Fruit fly (Drosophila melanogaster) whole organism, embryonic: ENCODE data around the gene CG43886.

Experiments
- Blimp-1 ChIP-seq: fragments of 200-800 bp; sonication (Bioruptor generic); optimal IDR thresholded peaks from 3 replicates; lab custom pipeline; 2018; ENCODE audit warnings: missing biosample characterization, missing genetic modification characterization, mild to moderate bottlenecking, moderate library complexity, missing genetic modification reagents
- Bteb2 ChIP-seq: fragments of 200-800 bp; sonication (Bioruptor generic); optimal IDR thresholded peaks from 2 replicates; lab custom pipeline; 2016; ENCODE audit warnings: missing biosample characterization, missing genetic modification characterization
- CG13123 ChIP-seq: fragments of 200-800 bp; sonication (Bioruptor generic); optimal IDR thresholded peaks from 2 replicates; lab custom pipeline; 2016; ENCODE audit warnings: missing biosample characterization, missing genetic modification characterization
- CG13296 ChIP-seq: fragments of 200-800 bp; sonication (Bioruptor generic); optimal IDR thresholded peaks from 3 replicates; lab custom pipeline; 2018; ENCODE audit warnings: missing biosample characterization, mild to moderate bottlenecking, missing genetic modification characterization
- CG14667 ChIP-seq: fragments of 200-800 bp; sonication (Bioruptor generic); IDR thresholded peaks from 2 replicates; pipeline ENCODE4 v1.3.6; 2022; ENCODE audit warnings: missing biosample characterization, missing genetic modification characterization
- CG17328 ChIP-seq: fragments of 200-800 bp; sonication (Bioruptor generic); IDR thresholded peaks from 2 replicates; pipeline ENCODE4 v1.3.6; 2022; ENCODE audit warnings: missing biosample characterization, missing genetic modification characterization
- CG1832 ChIP-seq: fragments of 200-800 bp; sonication (Bioruptor generic); optimal IDR thresholded peaks from 2 replicates; lab custom pipeline; 2017; ENCODE audit warnings: missing biosample characterization, mild to moderate bottlenecking, missing genetic modification characterization, inconsistent platforms
- CG2199 ChIP-seq: fragments of 200-800 bp; sonication (Bioruptor generic); IDR thresholded peaks from 3 replicates; pipeline ENCODE4 v1.3.6; 2022; ENCODE audit warnings: missing biosample characterization, missing genetic modification characterization
- CG2678 ChIP-seq: fragments of 200-800 bp; sonication (Bioruptor generic); optimal IDR thresholded peaks from 3 replicates; lab custom pipeline; 2019; ENCODE audit warnings: missing biosample characterization, mild to moderate bottlenecking, missing genetic modification characterization, moderate library complexity
- CG2889 ChIP-seq: fragments of 200-800 bp; sonication (Bioruptor generic); IDR thresholded peaks from 3 replicates; pipeline ENCODE4 v1.3.6; 2022; ENCODE audit warnings: missing biosample characterization, missing genetic modification characterization
- CG30403 ChIP-seq: fragments of 200-800 bp; sonication (Bioruptor generic); optimal IDR thresholded peaks from 3 replicates; lab custom pipeline; 2016; ENCODE audit warnings: missing biosample characterization, missing genetic modification characterization
- CG32532 ChIP-seq: fragments of 200-800 bp; sonication (Bioruptor generic); IDR thresholded peaks from 2 replicates; pipeline ENCODE4 v1.3.6; 2022; ENCODE audit warnings: missing biosample characterization, missing genetic modification characterization
- CG34376 ChIP-seq: fragments of 200-800 bp; sonication (Bioruptor generic); optimal IDR thresholded peaks from 2 replicates; lab custom pipeline; 2018; ENCODE audit warnings: missing biosample characterization, mild to moderate bottlenecking, missing genetic modification characterization
- CG6175 ChIP-seq: fragments of 200-800 bp; sonication (Bioruptor generic); IDR thresholded peaks from 3 replicates; pipeline ENCODE4 v1.3.6; 2022; ENCODE audit warnings: missing biosample characterization, missing genetic modification characterization
- CG7556 ChIP-seq: fragments of 200-800 bp; sonication (Bioruptor generic); optimal IDR thresholded peaks from 2 replicates; lab custom pipeline; 2017; ENCODE audit warnings: missing biosample characterization, mild to moderate bottlenecking, missing genetic modification characterization
- CG8281 ChIP-seq: fragments of 200-800 bp; sonication (Bioruptor generic); optimal IDR thresholded peaks from 2 replicates; lab custom pipeline; 2018; ENCODE audit warnings: missing biosample characterization, mild to moderate bottlenecking, missing genetic modification characterization, moderate library complexity
- CG9797 ChIP-seq: fragments of 200-800 bp; sonication (Bioruptor generic); optimal IDR thresholded peaks from 3 replicates; lab custom pipeline; 2018; ENCODE audit warnings: missing biosample characterization, mild to moderate bottlenecking, missing genetic modification characterization
- CG9876 ChIP-seq: fragments of 200-800 bp; sonication (Bioruptor generic); optimal IDR thresholded peaks from 2 replicates; lab custom pipeline; 2016; ENCODE audit warnings: missing biosample characterization, missing genetic modification characterization
- CHES-1-like ChIP-seq: fragments of 200-800 bp; sonication (Bioruptor generic); optimal IDR thresholded peaks from 2 replicates; lab custom pipeline; 2016; ENCODE audit warnings: missing biosample characterization, missing genetic modification characterization
- Chrac-16 ChIP-seq: fragments of 200-800 bp; sonication (Bioruptor generic); optimal IDR thresholded peaks from 3 replicates; lab custom pipeline; 2016; ENCODE audit warnings: missing biosample characterization, missing genetic modification characterization
- CoRest ChIP-seq: fragments of 200-800 bp; sonication (Bioruptor generic); optimal IDR thresholded peaks from 3 replicates; lab custom pipeline; 2018; ENCODE audit warnings: missing biosample characterization, mild to moderate bottlenecking, missing genetic modification characterization, moderate library complexity
- Dad ChIP-seq: fragments of 200-800 bp; sonication (Bioruptor generic); optimal IDR thresholded peaks from 3 replicates; lab custom pipeline; 2016; ENCODE audit warnings: missing biosample characterization, missing genetic modification characterization
- Drgx ChIP-seq: fragments of 200-800 bp; sonication (Bioruptor generic); IDR thresholded peaks from 2 replicates; pipeline ENCODE4 v1.3.6; 2022; ENCODE audit warnings: missing biosample characterization, missing genetic modification characterization
- Eip74EF ChIP-seq, 2 experiments: fragments of 200-800 bp in 1 of 2; fragments of >200 bp in 1 of 2; sonication (Bioruptor generic) in 1 of 2; optimal IDR thresholded peaks; 2 replicates each; lab custom pipeline; 2017 to 2019; ENCODE audit warnings: missing biosample characterization in 2 of 2, missing genetic modification characterization in 2 of 2, mild to moderate bottlenecking in 1 of 2, moderate library complexity in 1 of 2
- Ets65A ChIP-seq: fragments of 200-800 bp; sonication (Bioruptor generic); peaks from one replicate; lab custom pipeline; 2016; ENCODE audit warnings: missing biosample characterization, missing genetic modification characterization
- Fer2 ChIP-seq: fragments of 200-800 bp; sonication (Bioruptor generic); optimal IDR thresholded peaks from 2 replicates; lab custom pipeline; 2018; ENCODE audit warnings: missing biosample characterization, mild to moderate bottlenecking, missing genetic modification characterization, moderate library complexity
- H2.0 ChIP-seq: fragments of 200-800 bp; sonication (Bioruptor generic); IDR thresholded peaks from 2 replicates; pipeline ENCODE4 v1.3.6; 2022; ENCODE audit warnings: missing biosample characterization, missing genetic modification characterization
- Med ChIP-seq: fragments of 200-800 bp; sonication (Bioruptor generic); peaks from one replicate; lab custom pipeline; 2016; ENCODE audit warnings: missing biosample characterization, missing genetic modification characterization, mild to moderate bottlenecking, inconsistent platforms, moderate library complexity
- Nf-YA ChIP-seq: fragments of 200-800 bp; sonication (Bioruptor generic); IDR thresholded peaks from 2 replicates; pipeline ENCODE4 v1.3.6; 2022; ENCODE audit warnings: missing biosample characterization, missing genetic modification characterization
- Optix ChIP-seq: fragments of 200-800 bp; sonication (Bioruptor generic); IDR thresholded peaks from 3 replicates; pipeline ENCODE4 v1.3.6; 2022; ENCODE audit warnings: missing biosample characterization, missing genetic modification characterization
- Pdp1 ChIP-seq, 2 experiments: fragments of 200-800 bp; sonication (Bioruptor generic); optimal IDR thresholded peaks; 3 replicates each; lab custom pipeline; 2016; ENCODE audit warnings: missing biosample characterization in 2 of 2, missing genetic modification characterization in 2 of 2, mild to moderate bottlenecking in 1 of 2, moderate library complexity in 1 of 2
- Side ChIP-seq: fragments of 200-800 bp; sonication (Bioruptor generic); optimal IDR thresholded peaks from 2 replicates; lab custom pipeline; 2016; ENCODE audit warnings: missing biosample characterization, missing genetic modification characterization
- Sox102F ChIP-seq: fragments of 200-800 bp; sonication (Bioruptor generic); optimal IDR thresholded peaks from 2 replicates; lab custom pipeline; 2018; ENCODE audit warnings: missing biosample characterization, mild to moderate bottlenecking, missing genetic modification characterization, moderate library complexity
- ato ChIP-seq: fragments of 200-800 bp; sonication (Bioruptor generic); IDR thresholded peaks from 2 replicates; pipeline ENCODE4 v1.3.6; 2022; ENCODE audit warnings: missing biosample characterization, missing genetic modification characterization; ENCODE audit not compliant: partially characterized antibody
- cad ChIP-seq: fragments of >200 bp; optimal IDR thresholded peaks from 2 replicates; lab custom pipeline; 2017; ENCODE audit warnings: missing biosample characterization, missing genetic modification characterization
- cato ChIP-seq: fragments of 200-800 bp; sonication (Bioruptor generic); optimal IDR thresholded peaks from 2 replicates; lab custom pipeline; 2016; ENCODE audit warnings: missing biosample characterization, missing genetic modification characterization, borderline replicate concordance
- dysf ChIP-seq: fragments of 200-800 bp; sonication (Bioruptor generic); IDR thresholded peaks from 3 replicates; pipeline ENCODE4 v1.3.6; 2022; ENCODE audit warnings: missing biosample characterization, missing genetic modification characterization
- en ChIP-seq: fragments of 200-800 bp; sonication (Bioruptor generic); optimal IDR thresholded peaks from 2 replicates; lab custom pipeline; 2016; ENCODE audit warnings: missing biosample characterization, missing genetic modification characterization
- gce ChIP-seq: fragments of 200-800 bp; sonication (Bioruptor generic); IDR thresholded peaks from 3 replicates; pipeline ENCODE4 v1.3.6; 2022; ENCODE audit warnings: missing biosample characterization, missing genetic modification characterization
- hkb ChIP-seq, 2 experiments: fragments of 200-800 bp in 1 of 2; fragments of >200 bp in 1 of 2; sonication (Bioruptor generic) in 1 of 2; IDR thresholded peaks in 1 of 2; optimal IDR thresholded peaks in 1 of 2; 2 replicates each; pipeline versions ENCODE4 v1.3.6 to Lab custom; 2017 to 2022; ENCODE audit warnings: missing biosample characterization in 1 of 2, missing genetic modification characterization in 1 of 2
- lov ChIP-seq, 2 experiments: fragments of 200-800 bp in 1 of 2; fragments of >200 bp in 1 of 2; sonication (Bioruptor generic) in 1 of 2; IDR thresholded peaks in 1 of 2; optimal IDR thresholded peaks in 1 of 2; 2 replicates in 1 of 2; 3 replicates in 1 of 2; pipeline versions ENCODE4 v1.3.6 to Lab custom; 2017 to 2022; ENCODE audit warnings: missing biosample characterization in 1 of 2, missing genetic modification characterization in 1 of 2
- phol ChIP-seq: fragments of 200-800 bp; sonication (Bioruptor generic); optimal IDR thresholded peaks from 3 replicates; lab custom pipeline; 2018; ENCODE audit warnings: missing biosample characterization, mild to moderate bottlenecking, missing genetic modification characterization, moderate library complexity
- pum ChIP-seq: fragments of 200-800 bp; sonication (Bioruptor generic); optimal IDR thresholded peaks from 2 replicates; lab custom pipeline; 2016; ENCODE audit warnings: missing biosample characterization, missing genetic modification characterization
- row ChIP-seq: fragments of 200-800 bp; sonication (Bioruptor generic); IDR thresholded peaks from 3 replicates; pipeline ENCODE4 v1.3.6; 2022; ENCODE audit warnings: missing biosample characterization, missing genetic modification characterization
- sens ChIP-seq: fragments of 200-800 bp; sonication (Bioruptor generic); peaks from one replicate; lab custom pipeline; 2016; ENCODE audit warnings: missing biosample characterization, missing genetic modification characterization
- sima ChIP-seq: fragments of 200-800 bp; sonication (Bioruptor generic); optimal IDR thresholded peaks from 2 replicates; lab custom pipeline; 2016; ENCODE audit warnings: missing biosample characterization, missing genetic modification characterization
- toy ChIP-seq: fragments of 200-800 bp; sonication (Bioruptor generic); IDR thresholded peaks from 2 replicates; pipeline ENCODE4 v1.3.6; 2022; ENCODE audit warnings: missing biosample characterization, missing genetic modification characterization
- twi ChIP-seq: fragments of 200-800 bp; optimal IDR thresholded peaks from 2 replicates; lab custom pipeline; 2019; ENCODE audit warnings: missing biosample characterization, mild to moderate bottlenecking, missing genetic modification characterization, moderate library complexity
- unpg ChIP-seq: fragments of 200-800 bp; sonication (Bioruptor generic); optimal IDR thresholded peaks from 3 replicates; lab custom pipeline; 2018; ENCODE audit warnings: missing biosample characterization, mild to moderate bottlenecking, missing genetic modification characterization, moderate library complexity
- wdn ChIP-seq: fragments of 200-800 bp; sonication (Bioruptor generic); IDR thresholded peaks from 2 replicates; pipeline ENCODE4 v1.3.6; 2022; ENCODE audit warnings: missing biosample characterization, missing genetic modification characterization
- zfh1 ChIP-seq: fragments of 200-800 bp; sonication (Bioruptor generic); IDR thresholded peaks from 3 replicates; pipeline ENCODE4 v1.3.6; 2022; ENCODE audit warnings: missing biosample characterization, missing genetic modification characterization

Gene CG43886

dm6 chr3L:8187397-8187811, 27.8 kb upstream of the CG43886 start:
- 0 out of 3 replicates have a peak, but pooled peaks have one; percentile 32 for TF ChIP-seq Optix (GFP tag; lab: Robert Waterston, UW)
- no peak for TF ChIP-seq CG9797 (GFP tag; lab: Kevin White, UChicago)
- no peak for TF ChIP-seq Chrac-16
- TF ChIP-seq CHES-1-like (GFP tag; lab: Kevin White, UChicago): no peak
- no peak for TF ChIP-seq H2.0 (GFP tag; lab: Robert Waterston, UW)
- TF ChIP-seq Bteb2 (GFP tag; lab: Kevin White, UChicago): no peak
- no peak for TF ChIP-seq CG17328 (GFP tag; lab: Robert Waterston, UW)
- no peak for TF ChIP-seq CG34376 (GFP tag; lab: Kevin White, UChicago)
- TF ChIP-seq phol (tag; lab: Kevin White, UChicago): no peak
- no peak for TF ChIP-seq sima (GFP tag; lab: Kevin White, UChicago)
- 0 out of 2 replicates have a peak, but pooled peaks have one; percentile 13 for TF ChIP-seq Drgx (GFP tag; lab: Robert Waterston, UW)
- TF ChIP-seq hkb (optimal IDR thresholded peaks at IDR 0.05; lab: Kevin White, UChicago): no peak
- TF ChIP-seq hkb (GFP tag; IDR thresholded peaks at IDR 0.05; lab: Robert Waterston, UW): peak; percentile 20; the same call in 1 of the 2 replicates
- no peak for TF ChIP-seq Blimp-1 (GFP tag; lab: Kevin White, UChicago)
- TF ChIP-seq Dad (GFP tag; lab: Kevin White, UChicago): no peak
- TF ChIP-seq CG13123: no peak
- TF ChIP-seq row (GFP tag; lab: Robert Waterston, UW): peak; percentile 34; the same call in 2 of the 3 replicates
- TF ChIP-seq CG2889 (GFP tag; lab: Robert Waterston, UW): no peak
- TF ChIP-seq pum (GFP tag; lab: Kevin White, UChicago): no peak
- TF ChIP-seq Side (GFP tag; lab: Kevin White, UChicago): no peak
- TF ChIP-seq gce (GFP tag; lab: Robert Waterston, UW): no peak
- TF ChIP-seq Eip74EF (GFP tag; optimal IDR thresholded peaks at IDR 0.05; lab: Kevin White, UChicago): no peak
- TF ChIP-seq Med: peak; percentile 79
- TF ChIP-seq Fer2 (tag; lab: Kevin White, UChicago): no peak
- TF ChIP-seq toy (GFP tag; lab: Robert Waterston, UW): no peak
- no peak for TF ChIP-seq cato (GFP tag; lab: Kevin White, UChicago)
- no peak for TF ChIP-seq Sox102F (GFP tag; lab: Kevin White, UChicago)
- peak in 1 of 2 experiments; percentile 20 for TF ChIP-seq Pdp1 (GFP tag; optimal IDR thresholded peaks at IDR 0.05; lab: Kevin White, UChicago)
- TF ChIP-seq lov (optimal IDR thresholded peaks at IDR 0.05; lab: Kevin White, UChicago): no peak
- TF ChIP-seq lov (GFP tag; IDR thresholded peaks at IDR 0.05; lab: Robert Waterston, UW): no peak
- no peak for TF ChIP-seq sens (GFP tag; lab: Kevin White, UChicago)
- TF ChIP-seq CG6175 (GFP tag; lab: Robert Waterston, UW): no peak
- peak; percentile 42; the same call in 1 of the 2 replicates for TF ChIP-seq CG32532 (GFP tag; lab: Robert Waterston, UW)
- TF ChIP-seq CG7556 (GFP tag; lab: Kevin White, UChicago): no peak
- no peak for TF ChIP-seq CG14667 (GFP tag; lab: Robert Waterston, UW)
- no peak for TF ChIP-seq CG30403 (GFP tag; lab: Kevin White, UChicago)
- peak; percentile 46 for TF ChIP-seq Ets65A (GFP tag; lab: Kevin White, UChicago)
- TF ChIP-seq cad: no peak
- TF ChIP-seq CG9876 (GFP tag; lab: Kevin White, UChicago): no peak
- 0 out of 3 replicates have a peak, but pooled peaks have one; percentile 13 for TF ChIP-seq zfh1 (GFP tag; lab: Robert Waterston, UW)
- no peak for TF ChIP-seq en (GFP tag; lab: Kevin White, UChicago)
- no peak for TF ChIP-seq Nf-YA (GFP tag; lab: Robert Waterston, UW)
- TF ChIP-seq dysf: peak; percentile 33; the same call in 2 of the 3 replicates
- TF ChIP-seq CoRest (tag; lab: Kevin White, UChicago): no peak
- TF ChIP-seq CG1832: no peak
- no peak for TF ChIP-seq unpg (GFP tag; lab: Kevin White, UChicago)
- TF ChIP-seq CG2199 (GFP tag; lab: Robert Waterston, UW): no peak
- TF ChIP-seq CG8281 (tag; lab: Kevin White, UChicago): no peak
- no peak for TF ChIP-seq ato (GFP tag; lab: Robert Waterston, UW)
- TF ChIP-seq wdn: no peak
- no peak for TF ChIP-seq CG13296 (GFP tag; lab: Kevin White, UChicago)
- no peak for TF ChIP-seq twi (tag; lab: Kevin White, UChicago)
- no peak for TF ChIP-seq CG2678 (tag; lab: Kevin White, UChicago)
